Worm (Caenorhabditis elegans) whole organism, young adult: Measurements from ENCODE around the gene cest-3.

Experiments used
- B0035.1 ChIP-seq: sonication (generic microtip); optimal IDR thresholded peaks from 2 replicates; lab custom pipeline; 2016; ENCODE audit warnings: missing genetic modification characterization, mild to moderate bottlenecking, missing compliant biosample characterization, missing genotype, missing genetic modification reagents
- B0261.1 ChIP-seq: sonication (generic microtip); optimal IDR thresholded peaks from 2 replicates; lab custom pipeline; 2016; ENCODE audit warnings: mild to moderate bottlenecking, missing genetic modification characterization, moderate library complexity, missing compliant biosample characterization
- C06A6.2 ChIP-seq: fragments of 200-800 bp; sonication (Bioruptor generic); conservative IDR thresholded peaks from 2 replicates; pipeline ENCODE4 v1.3.6; 2022; ENCODE audit warnings: missing genetic modification characterization, missing compliant biosample characterization
- F10E7.11 ChIP-seq: sonication (generic microtip); optimal IDR thresholded peaks from 2 replicates; lab custom pipeline; 2017; ENCODE audit warnings: mild to moderate bottlenecking, missing genetic modification characterization, moderate library complexity, missing compliant biosample characterization
- F37B4.10 ChIP-seq: fragments of 200-800 bp; sonication (Bioruptor generic); IDR thresholded peaks from 2 replicates; pipeline ENCODE4 v1.3.6; 2022; ENCODE audit warnings: missing genetic modification characterization, missing compliant biosample characterization
- F55B11.4 ChIP-seq: sonication (generic microtip); optimal IDR thresholded peaks from 2 replicates; lab custom pipeline; 2016; ENCODE audit warnings: missing compliant biosample characterization, missing genetic modification characterization, borderline replicate concordance; ENCODE audit not compliant: insufficient read depth
- K11D2.4 ChIP-seq: fragments of 200-800 bp; sonication (Bioruptor generic); IDR thresholded peaks from 2 replicates; pipeline ENCODE4 v1.3.6; 2022; ENCODE audit warnings: missing genetic modification reagents, missing genetic modification characterization, missing compliant biosample characterization
- T26A5.8 ChIP-seq: sonication (generic microtip); optimal IDR thresholded peaks from 2 replicates; lab custom pipeline; 2016; ENCODE audit warnings: missing genetic modification characterization, missing compliant biosample characterization
- Y53F4B.3 ChIP-seq: fragments of 200-800 bp; sonication (Bioruptor generic); IDR thresholded peaks from 2 replicates; pipeline ENCODE4 v1.3.6; 2022; ENCODE audit warnings: missing genetic modification reagents, missing genetic modification characterization, missing compliant biosample characterization
- Y53G8AR.9 ChIP-seq: fragments of 200-800 bp; sonication (Bioruptor generic); conservative IDR thresholded peaks from 2 replicates; pipeline ENCODE4 v1.3.6; 2022; ENCODE audit warnings: missing genetic modification reagents, missing genetic modification characterization, missing compliant biosample characterization
- aptf-2 ChIP-seq: fragments of 200-800 bp; sonication (Bioruptor generic); conservative IDR thresholded peaks from 2 replicates; pipeline ENCODE4 v1.3.6; 2022; ENCODE audit warnings: missing genetic modification reagents, missing genetic modification characterization, missing compliant biosample characterization
- bed-1 ChIP-seq: fragments of 200-800 bp; sonication (Bioruptor generic); IDR thresholded peaks from 2 replicates; pipeline ENCODE4 v1.3.6; 2022; ENCODE audit warnings: missing genetic modification reagents, missing genetic modification characterization, missing compliant biosample characterization
- ceh-27 ChIP-seq: fragments of 200-800 bp; sonication (Bioruptor generic); optimal IDR thresholded peaks from 2 replicates; lab custom pipeline; 2018; ENCODE audit warnings: mild to moderate bottlenecking, missing genetic modification characterization, moderate library complexity, missing compliant biosample characterization
- ceh-79 ChIP-seq: sonication (generic microtip); optimal IDR thresholded peaks from 2 replicates; lab custom pipeline; 2017; ENCODE audit warnings: mild to moderate bottlenecking, missing genetic modification characterization, missing compliant biosample characterization
- dpl-1 ChIP-seq: fragments of 150-350 bp; optimal IDR thresholded peaks from 2 replicates; lab custom pipeline; 2014; ENCODE audit warnings: missing biosample characterization, missing genetic modification reagents, missing genetic modification characterization
- egl-44 ChIP-seq: fragments of 200-800 bp; sonication (Bioruptor generic); IDR thresholded peaks from 2 replicates; pipeline ENCODE4 v1.3.6; 2022; ENCODE audit warnings: missing genetic modification reagents, missing genetic modification characterization, missing compliant biosample characterization
- egrh-3 ChIP-seq: fragments of 200-800 bp; sonication (Bioruptor generic); IDR thresholded peaks from 2 replicates; pipeline ENCODE4 v1.3.6; 2022; ENCODE audit warnings: missing genetic modification reagents, missing genetic modification characterization, missing compliant biosample characterization
- gei-17 ChIP-seq: fragments of 200-800 bp; sonication (Bioruptor generic); optimal IDR thresholded peaks from 2 replicates; lab custom pipeline; 2018; ENCODE audit warnings: mild to moderate bottlenecking, missing genetic modification characterization, missing compliant biosample characterization
- hmg-1.2 ChIP-seq: fragments of 200-800 bp; sonication (Bioruptor generic); IDR thresholded peaks from 2 replicates; pipeline ENCODE4 v1.3.6; 2022; ENCODE audit warnings: missing genetic modification reagents, missing genetic modification characterization, missing compliant biosample characterization
- let-526 ChIP-seq: fragments of 200-800 bp; sonication (Bioruptor generic); IDR thresholded peaks from 2 replicates; pipeline ENCODE4 v1.3.6; 2022; ENCODE audit warnings: missing genetic modification reagents, missing genetic modification characterization, missing compliant biosample characterization
- let-607 ChIP-seq, 2 experiments: fragments of 200-800 bp in 1 of 2; sonication (Bioruptor generic) in 1 of 2; sonication (generic microtip) in 1 of 2; optimal IDR thresholded peaks; 2 replicates each; lab custom pipeline; 2016 to 2018; ENCODE audit warnings: mild to moderate bottlenecking in 2 of 2, missing compliant biosample characterization in 2 of 2, missing genetic modification characterization in 2 of 2, moderate library complexity in 2 of 2, missing genotype in 1 of 2
- lin-40 ChIP-seq: sonication (generic microtip); optimal IDR thresholded peaks from 2 replicates; lab custom pipeline; 2016; ENCODE audit warnings: missing genetic modification characterization, mild to moderate bottlenecking, missing compliant biosample characterization, missing genotype, missing genetic modification reagents
- madf-6 ChIP-seq: fragments of 200-800 bp; sonication (Bioruptor generic); IDR thresholded peaks from 2 replicates; pipeline ENCODE4 v1.3.6; 2022; ENCODE audit warnings: missing genetic modification reagents, missing genetic modification characterization, missing compliant biosample characterization
- mel-28 ChIP-seq: sonication (generic microtip); optimal IDR thresholded peaks from 2 replicates; lab custom pipeline; 2016; ENCODE audit warnings: borderline replicate concordance, mild to moderate bottlenecking, missing genetic modification characterization, missing compliant biosample characterization
- nfya-2 ChIP-seq: fragments of 200-800 bp; sonication (Bioruptor generic); IDR thresholded peaks from 2 replicates; pipeline ENCODE4 v1.3.6; 2022; ENCODE audit warnings: missing genetic modification reagents, missing genetic modification characterization, missing compliant biosample characterization
- nfyb-1 ChIP-seq: fragments of 200-800 bp; sonication (Bioruptor generic); IDR thresholded peaks from 2 replicates; pipeline ENCODE4 v1.3.6; 2022; ENCODE audit warnings: missing genetic modification reagents, missing genetic modification characterization, missing compliant biosample characterization
- nhr-120 ChIP-seq: fragments of 200-800 bp; sonication (Bioruptor generic); IDR thresholded peaks from 2 replicates; pipeline ENCODE4 v1.3.6; 2022; ENCODE audit warnings: missing genetic modification characterization, missing compliant biosample characterization
- nhr-179 ChIP-seq: sonication (generic microtip); optimal IDR thresholded peaks from 2 replicates; lab custom pipeline; 2016; ENCODE audit warnings: mild to moderate bottlenecking, missing genetic modification characterization, missing compliant biosample characterization
- nhr-80 ChIP-seq: sonication (generic microtip); optimal IDR thresholded peaks from 2 replicates; lab custom pipeline; 2016; ENCODE audit warnings: missing genetic modification characterization, missing compliant biosample characterization
- nhr-90 ChIP-seq: sonication (generic microtip); optimal IDR thresholded peaks from 2 replicates; lab custom pipeline; 2016; ENCODE audit warnings: missing genotype, mild to moderate bottlenecking, missing genetic modification characterization, missing compliant biosample characterization
- repo-1 ChIP-seq: sonication (generic microtip); optimal IDR thresholded peaks from 2 replicates; lab custom pipeline; 2017; ENCODE audit warnings: mild to moderate bottlenecking, missing genetic modification characterization, missing compliant biosample characterization
- snpc-4 ChIP-seq, 5 experiments: fragments of 150-350 bp in 1 of 5; sonication (generic microtip) in 4 of 5; optimal IDR thresholded peaks; 2 replicates each; lab custom pipeline; 2014 to 2018; ENCODE audit warnings: missing genetic modification characterization in 5 of 5, missing biosample characterization in 3 of 5, antibody characterized with exemption in 2 of 5, mild to moderate bottlenecking in 2 of 5, missing compliant biosample characterization in 2 of 5, missing genotype in 2 of 5, moderate library complexity in 2 of 5, missing genetic modification reagents in 1 of 5
- sptf-2 ChIP-seq: fragments of 200-800 bp; sonication (Bioruptor generic); optimal IDR thresholded peaks from 2 replicates; lab custom pipeline; 2018; ENCODE audit warnings: mild to moderate bottlenecking, missing genetic modification characterization, missing compliant biosample characterization
- tbp1 ChIP-seq: fragments of 200-800 bp; sonication (Bioruptor generic); optimal IDR thresholded peaks from 2 replicates; lab custom pipeline; 2018; ENCODE audit warnings: mild to moderate bottlenecking, missing genetic modification characterization, missing compliant biosample characterization
- tlf-1 ChIP-seq: fragments of 200-800 bp; sonication (Bioruptor generic); optimal IDR thresholded peaks from 2 replicates; lab custom pipeline; 2018; ENCODE audit warnings: mild to moderate bottlenecking, missing genetic modification characterization, missing compliant biosample characterization
- unc-130 ChIP-seq: sonication (generic microtip); optimal IDR thresholded peaks from 2 replicates; lab custom pipeline; 2016; ENCODE audit warnings: missing genetic modification reagents, missing genetic modification characterization, missing compliant biosample characterization
- ztf-6 ChIP-seq: fragments of 200-800 bp; sonication (Bioruptor generic); IDR thresholded peaks from 2 replicates; pipeline ENCODE4 v1.3.6; 2022; ENCODE audit warnings: missing genetic modification reagents, missing genetic modification characterization, missing compliant biosample characterization

The cest-3 gene

DNA sequence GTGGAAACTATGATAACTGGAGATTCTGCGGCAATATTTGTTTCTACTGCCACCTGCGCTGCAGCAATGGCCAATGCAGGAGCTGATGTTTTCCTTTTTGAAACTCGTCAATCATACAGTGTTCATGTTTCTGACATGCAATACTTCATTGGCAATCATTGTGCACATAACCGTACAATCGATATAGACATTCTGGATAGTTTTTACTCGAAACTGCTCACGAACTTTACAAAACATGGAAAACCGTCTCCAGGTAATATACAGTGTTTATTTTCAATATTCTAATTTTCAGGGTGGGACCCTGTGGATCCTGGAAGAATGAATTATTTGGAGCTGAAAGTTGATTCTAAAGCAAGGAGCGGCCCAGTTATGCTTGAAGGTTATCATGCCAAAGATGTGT, 19.6 kb upstream of the cest-3 start, which contains the start of gene cest-9.2:
Gene cest-9.2, plus strand, starts transcription at position 301 of the 400 bp plus-strand sequence.
- TF ChIP-seq egrh-3 (GFP tag; lab: Robert Waterston, UW) (no peak), K11D2.4 (no peak), hmg-1.2 (GFP tag; lab: Robert Waterston, UW) (no peak), ceh-27 (GFP tag; lab: Kevin White, UChicago) (no peak), lin-40 (tag; lab: Kevin White, UChicago) (no peak), F10E7.11 (no peak), nhr-179 (tag; lab: Kevin White, UChicago) (no peak), F55B11.4 (tag; lab: Kevin White, UChicago) (no peak), unc-130 (GFP tag; lab: Kevin White, UChicago) (no peak), madf-6 (GFP tag; lab: Robert Waterston, UW) (no peak), B0035.1 (no peak), gei-17 (GFP tag; lab: Kevin White, UChicago) (no peak), sptf-2 (no peak), nhr-120 (GFP tag; lab: Robert Waterston, UW) (no peak)

DNA sequence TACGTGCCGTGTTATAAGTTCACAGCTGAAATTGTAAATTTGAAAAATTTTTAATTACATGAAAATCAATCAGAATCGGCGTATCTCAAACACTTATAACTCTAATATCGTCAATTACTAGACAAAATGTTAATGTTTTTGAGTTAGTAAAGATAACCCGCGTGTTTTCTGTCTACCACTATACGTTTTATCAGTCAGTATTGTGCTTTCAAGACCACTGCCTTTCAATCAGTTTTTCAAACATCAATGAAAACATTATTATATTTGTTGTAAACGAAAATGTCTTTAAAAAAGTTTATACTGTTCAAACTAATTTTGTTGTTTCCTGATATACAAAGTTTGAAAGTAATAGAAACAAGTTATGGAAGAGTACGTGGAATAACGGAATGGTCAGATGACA, 18.7 kb upstream of the cest-3 start:
- TF ChIP-seq Y53F4B.3 (GFP tag; lab: Robert Waterston, UW) (no peak), dpl-1 (GFP tag; lab: Kevin White, UChicago) (no peak), B0261.1 (tag; lab: Kevin White, UChicago) (no peak), nhr-80 (tag; lab: Kevin White, UChicago) (peak; percentile 38)

DNA sequence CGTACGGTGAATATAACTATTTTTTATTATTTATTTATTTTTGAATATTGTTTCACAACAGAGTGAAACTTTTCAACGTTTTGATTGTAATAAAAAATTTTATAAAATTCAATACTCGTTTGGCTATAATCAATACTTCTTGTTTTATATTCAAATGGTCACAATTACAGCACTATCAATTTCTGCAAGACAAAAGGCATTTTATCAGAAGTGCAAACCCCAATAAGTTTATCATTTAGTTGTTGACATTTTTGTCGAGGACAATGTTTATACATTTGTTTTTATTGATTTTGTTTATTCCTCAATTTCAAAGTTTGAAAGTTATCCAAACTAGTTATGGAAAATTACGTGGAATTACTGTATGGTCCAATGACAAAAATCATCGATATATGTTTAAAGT, 15.5 kb upstream of the cest-3 start, which contains the start of gene cest-9.1:
Gene cest-9.1, plus strand, starts transcription at position 213 of the 400 bp plus-strand sequence.
- TF ChIP-seq nhr-80 (tag; lab: Kevin White, UChicago) (peak; percentile 10), T26A5.8 (tag; lab: Kevin White, UChicago) (no peak), tlf-1 (no peak)

DNA sequence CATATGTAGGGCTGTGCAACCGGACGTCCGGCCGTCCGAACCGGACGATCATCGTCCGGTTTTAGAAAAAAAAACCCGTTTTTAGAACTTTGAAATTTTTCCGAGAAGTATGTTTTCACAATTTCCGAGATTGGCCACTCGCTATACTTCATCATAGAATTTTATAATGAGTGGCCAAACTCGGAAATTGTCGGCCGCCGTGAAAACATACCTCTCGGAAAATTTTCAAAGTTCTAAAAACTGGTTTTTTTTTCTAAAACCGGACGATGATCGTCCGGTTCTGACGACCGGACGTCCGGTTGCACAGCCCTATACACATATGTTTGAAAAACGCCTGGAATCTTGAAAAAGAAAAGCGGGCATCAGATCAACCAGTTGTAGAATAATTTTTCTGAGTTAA, 14.3 kb upstream of the cest-3 start:
- no peak for TF ChIP-seq egl-44 (GFP tag; lab: Robert Waterston, UW)
- TF ChIP-seq snpc-4 (GFP tag; optimal IDR thresholded peaks at IDR 0.05; lab: Kevin White, UChicago): no peak
- TF ChIP-seq snpc-4 (tag; optimal IDR thresholded peaks at IDR 0.05; lab: Kevin White, UChicago): peak in 2 of 4 experiments; percentile 79 to 83

DNA sequence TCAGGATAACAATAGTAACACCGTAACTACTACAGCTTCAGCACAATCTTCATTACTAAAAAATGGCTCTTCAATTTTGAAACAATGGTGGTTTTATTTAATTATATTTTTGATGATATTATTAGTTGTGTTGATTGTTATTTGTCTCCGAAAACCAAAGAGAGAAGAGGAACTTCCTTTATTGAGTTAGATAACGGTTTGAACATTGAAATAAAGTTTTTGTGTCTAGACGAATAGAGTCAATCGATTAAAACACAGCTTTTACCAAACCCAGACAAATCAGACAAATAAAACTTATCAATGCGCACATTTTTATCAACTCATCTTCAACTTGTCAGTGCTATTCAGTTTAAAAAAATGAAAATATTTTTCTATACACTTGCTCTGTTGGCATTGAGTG, 11.8 kb upstream of the cest-3 start, which contains the start of gene cest-7:
Gene cest-7, plus strand, starts transcription at position 301 of the 400 bp plus-strand sequence.
- TF ChIP-seq ceh-27 (GFP tag; lab: Kevin White, UChicago) (no peak), nfya-2 (no peak), tbp1 (no peak), ztf-6 (no peak), ceh-79 (tag; lab: Kevin White, UChicago) (no peak)

DNA sequence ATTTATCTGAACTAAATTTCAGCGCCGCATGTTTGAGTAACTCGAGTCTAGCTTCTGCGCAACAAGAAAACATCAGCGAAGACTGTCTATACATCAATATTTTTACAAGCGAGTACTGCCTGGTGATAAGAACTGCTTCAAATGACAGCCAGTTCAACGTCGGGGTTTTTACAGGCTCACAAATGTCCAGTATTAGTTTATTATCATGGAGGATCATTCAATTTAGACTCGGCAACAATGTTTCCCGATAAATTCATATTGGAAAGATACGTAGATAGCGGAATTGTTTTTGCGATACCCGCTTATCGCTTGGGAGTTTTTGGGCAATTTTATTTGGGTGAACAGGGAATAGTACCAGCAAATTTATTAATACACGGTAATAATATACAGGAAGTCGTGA, 11.1 kb upstream of the cest-3 start:
- TF ChIP-seq nfyb-1 (GFP tag; lab: Robert Waterston, UW): 0 out of 2 replicates have a peak, but pooled peaks have one; percentile 34
- TF ChIP-seq T26A5.8 (tag; lab: Kevin White, UChicago): no peak
- TF ChIP-seq nhr-90 (tag; lab: Kevin White, UChicago): no peak
- no peak for TF ChIP-seq bed-1 (GFP tag; lab: Robert Waterston, UW)
- TF ChIP-seq C06A6.2: no peak
- no peak for TF ChIP-seq mel-28 (tag; lab: Kevin White, UChicago)
- peak; percentile 83 for TF ChIP-seq nhr-80 (tag; lab: Kevin White, UChicago)
- TF ChIP-seq Y53G8AR.9: no peak
- TF ChIP-seq F37B4.10: no peak
- TF ChIP-seq dpl-1 (GFP tag; lab: Kevin White, UChicago): no peak
- no peak for TF ChIP-seq let-526 (GFP tag; lab: Robert Waterston, UW)
- no peak for TF ChIP-seq tlf-1
- peak in 1 of 2 experiments; percentile 10 for TF ChIP-seq let-607 (tag; optimal IDR thresholded peaks at IDR 0.05; lab: Kevin White, UChicago)
- TF ChIP-seq repo-1 (tag; lab: Kevin White, UChicago): no peak
- no peak for TF ChIP-seq aptf-2 (GFP tag; lab: Robert Waterston, UW)
